Worm (Caenorhabditis elegans): ENCODE measurements around the gene twk-40.

ce11 chrIII:13474482-13474881 lies 17.8 kb downstream of the twk-40 start:
- TF ChIP-seq snpc-4 (tag; optimal IDR thresholded peaks at IDR 0.05): no peak
- TF ChIP-seq ztf-11 (tag; optimal IDR thresholded peaks at IDR 0.05): no peak

Data from whole organism, mixed stage, embryonic.